Worm (Caenorhabditis elegans) whole organism, midembryonic: ENCODE measurements around the gene W04E12.9.

ENCODE experiments used
- T22C8.4 ChIP-seq: fragments of 200-800 bp; sonication (Bioruptor generic); IDR thresholded peaks from 2 replicates; pipeline ENCODE4 v1.3.6; 2022; ENCODE audit warnings: missing genetic modification characterization, missing compliant biosample characterization
- cog-1 ChIP-seq: sonication (generic microtip); optimal IDR thresholded peaks from 2 replicates; lab custom pipeline; 2016; ENCODE audit warnings: missing genetic modification characterization, missing compliant biosample characterization
- flt-1 ChIP-seq: fragments of 200-800 bp; sonication (Bioruptor generic); IDR thresholded peaks from 2 replicates; pipeline ENCODE4 v1.3.6; 2022; ENCODE audit warnings: missing genetic modification characterization, missing compliant biosample characterization
- klf-2 ChIP-seq: fragments of 200-800 bp; sonication (Bioruptor generic); conservative IDR thresholded peaks from 2 replicates; pipeline ENCODE4 v1.3.6; 2022; ENCODE audit warnings: missing genetic modification reagents, missing genetic modification characterization, missing compliant biosample characterization
- med-1 ChIP-seq: sonication (generic microtip); optimal IDR thresholded peaks from 2 replicates; lab custom pipeline; 2017; ENCODE audit warnings: missing genetic modification characterization, mild to moderate bottlenecking, missing compliant biosample characterization, antibody characterized with exemption, missing genetic modification reagents; ENCODE audit not compliant: insufficient read depth
- ref-1 ChIP-seq: fragments of 200-800 bp; sonication (Bioruptor generic); conservative IDR thresholded peaks from 2 replicates; pipeline ENCODE4 v1.3.6; 2022; ENCODE audit warnings: missing genetic modification reagents, missing genetic modification characterization, missing compliant biosample characterization
- ztf-23 ChIP-seq: fragments of 200-800 bp; sonication (Bioruptor generic); IDR thresholded peaks from 2 replicates; pipeline ENCODE4 v1.3.6; 2022; ENCODE audit warnings: missing genetic modification reagents, missing genetic modification characterization, missing compliant biosample characterization
- ztf-29 ChIP-seq: fragments of 200-800 bp; sonication (Bioruptor generic); IDR thresholded peaks from 2 replicates; pipeline ENCODE4 v1.3.6; 2022; ENCODE audit warnings: missing genetic modification reagents, missing genetic modification characterization, missing compliant biosample characterization

- TF ChIP-seq flt-1 (peak; percentile 93), T22C8.4 (GFP tag; lab: Robert Waterston, UW) (peak; percentile 72), ref-1 (peak; percentile 52; the same call in 1 of the 2 replicates), klf-2 (GFP tag; lab: Robert Waterston, UW) (0 out of 2 replicates have a peak, but pooled peaks have one; percentile 32), ztf-23 (peak; percentile 86), ztf-29 (peak; percentile 64; the same call in 1 of the 2 replicates), cog-1 (no peak), med-1 (GFP tag; lab: Kevin White, UChicago) (peak; percentile 42)
Observed at ce11 chrV:19722881-19723280, 33.5 kb upstream of the W04E12.9 start.
